Fruit fly (Drosophila melanogaster): Measurements from ENCODE around the gene Eip78C.
A peak's percentile ranks its signal among the peaks of the same experiment; 100 is the strongest.

Eip78C gene

dm6 chr3L:21253761-21254523 lies 27.5 kb downstream of the Eip78C start:
- TF ChIP-seq fru (optimal IDR thresholded peaks at IDR 0.05), result no peak
- TF ChIP-seq CG11085 (GFP tag; IDR thresholded peaks at IDR 0.05), result 0 out of 2 replicates have a peak, but pooled peaks have one; percentile 18
- TF ChIP-seq chif (GFP tag; optimal IDR thresholded peaks at IDR 0.05), result peak; percentile 36 to 52
- 0 out of 2 replicates have a peak, but pooled peaks have one; percentile 32 for TF ChIP-seq sob (GFP tag; IDR thresholded peaks at IDR 0.05)
- no peak for TF ChIP-seq Hr78 (GFP tag; optimal IDR thresholded peaks at IDR 0.05)
- TF ChIP-seq CG18619 (GFP tag; optimal IDR thresholded peaks at IDR 0.05), result no peak
- TF ChIP-seq bcd (GFP tag; optimal IDR thresholded peaks at IDR 0.05), result peak; percentile 27
- TF ChIP-seq hth (optimal IDR thresholded peaks at IDR 0.05), result no peak
- no peak for TF ChIP-seq ERR (GFP tag; optimal IDR thresholded peaks at IDR 0.05)
- TF ChIP-seq CG10209 (GFP tag; optimal IDR thresholded peaks at IDR 0.05), result peak; percentile 38
- peak; percentile 43 for TF ChIP-seq jing (GFP tag; optimal IDR thresholded peaks at IDR 0.05)
- no peak for TF ChIP-seq p53 (GFP tag; optimal IDR thresholded peaks at IDR 0.05)
- TF ChIP-seq CG7271 (tag; optimal IDR thresholded peaks at IDR 0.05), result no peak
- peak; percentile 62 for TF ChIP-seq fd96Cb (tag; optimal IDR thresholded peaks at IDR 0.05)
- TF ChIP-seq phol (tag; optimal IDR thresholded peaks at IDR 0.05), result peak; percentile 71
- TF ChIP-seq CG1603 (tag; optimal IDR thresholded peaks at IDR 0.05), result peak; percentile 67
- TF ChIP-seq CG17829 (tag; optimal IDR thresholded peaks at IDR 0.05), result peak; percentile 65
- peak; percentile 27 for TF ChIP-seq CG4820 (GFP tag; optimal IDR thresholded peaks at IDR 0.05)
- peak; percentile 52 for TF ChIP-seq CG14710 (tag; optimal IDR thresholded peaks at IDR 0.05)
- peak; percentile 58 for TF ChIP-seq CG2678 (tag; optimal IDR thresholded peaks at IDR 0.05)
- TF ChIP-seq tin (GFP tag; optimal IDR thresholded peaks at IDR 0.05), result peak; percentile 35
- TF ChIP-seq CG8924 (tag; optimal IDR thresholded peaks at IDR 0.05), result peak; percentile 39
- no peak for TF ChIP-seq yki (optimal IDR thresholded peaks at IDR 0.05)
- peak; percentile 71 for TF ChIP-seq Sox102F (GFP tag; optimal IDR thresholded peaks at IDR 0.05)
- peak; percentile 57 for TF ChIP-seq CG7839 (tag; optimal IDR thresholded peaks at IDR 0.05)
- TF ChIP-seq cwo (GFP tag; optimal IDR thresholded peaks at IDR 0.05), result no peak
- no peak for TF ChIP-seq ac (GFP tag; optimal IDR thresholded peaks at IDR 0.05)
- no peak for TF ChIP-seq fd102C (GFP tag; optimal IDR thresholded peaks at IDR 0.05)
- TF ChIP-seq gsb-n (tag; optimal IDR thresholded peaks at IDR 0.05), result peak; percentile 25
- peak; percentile 47 for TF ChIP-seq vvl (GFP tag; IDR thresholded peaks at IDR 0.05)
- TF ChIP-seq sug (tag; optimal IDR thresholded peaks at IDR 0.05), result no peak
- TF ChIP-seq ind (GFP tag; optimal IDR thresholded peaks at IDR 0.05), result peak; percentile 29
- TF ChIP-seq az2 (GFP tag; optimal IDR thresholded peaks at IDR 0.05), result peak; percentile 41
- no peak for TF ChIP-seq fu2 (GFP tag; optimal IDR thresholded peaks at IDR 0.05)
- TF ChIP-seq ato (GFP tag; IDR thresholded peaks at IDR 0.05; ENCODE audit: partially characterized antibody), result no peak
- peak; percentile 21 for TF ChIP-seq CG15269 (tag; optimal IDR thresholded peaks at IDR 0.05)
- TF ChIP-seq mam (GFP tag; optimal IDR thresholded peaks at IDR 0.05), result peak; percentile 8
- TF ChIP-seq Ssrp (tag; optimal IDR thresholded peaks at IDR 0.05), result peak; percentile 44
- TF ChIP-seq Abd-B (GFP tag; optimal IDR thresholded peaks at IDR 0.05), result no peak
- TF ChIP-seq lola (GFP tag; optimal IDR thresholded peaks at IDR 0.05), result peak in 1 of 3 experiments; percentile 57
- TF ChIP-seq Hr3 (GFP tag; optimal IDR thresholded peaks at IDR 0.05), result peak; percentile 11
- TF ChIP-seq MTF-1 (GFP tag; optimal IDR thresholded peaks at IDR 0.05; ENCODE audit: borderline replicate concordance), result no peak
- TF ChIP-seq grn (GFP tag; optimal IDR thresholded peaks at IDR 0.05), result peak; percentile 1
- no peak for TF ChIP-seq CG12744 (GFP tag; optimal IDR thresholded peaks at IDR 0.05)
- peak; percentile 83 for TF ChIP-seq Drgx (GFP tag; IDR thresholded peaks at IDR 0.05)
- 0 out of 3 replicates have a peak, but pooled peaks have one; percentile 21 for TF ChIP-seq otp (GFP tag; IDR thresholded peaks at IDR 0.05)
- peak; percentile 69 for TF ChIP-seq unpg (GFP tag; optimal IDR thresholded peaks at IDR 0.05)
- TF ChIP-seq CG17359 (tag; optimal IDR thresholded peaks at IDR 0.05), result peak; percentile 50
- TF ChIP-seq Awh (GFP tag; IDR thresholded peaks at IDR 0.05), result 0 out of 2 replicates have a peak, but pooled peaks have one; percentile 47

Data from whole organism, embryonic.